Worm (Caenorhabditis elegans): ENCODE measurements around the gene rabr-1.

- TF ChIP-seq snpc-4 (tag; optimal IDR thresholded peaks at IDR 0.05) (no peak), nhr-76 (tag; optimal IDR thresholded peaks at IDR 0.05) (no peak), pha-4 (tag; optimal IDR thresholded peaks at IDR 0.05) (no peak), unc-120 (tag; optimal IDR thresholded peaks at IDR 0.05; ENCODE audit: poor library complexity, severe bottlenecking) (no peak), drap-1 (GFP tag; optimal IDR thresholded peaks at IDR 0.05) (no peak), nhr-28 (tag; optimal IDR thresholded peaks at IDR 0.05) (no peak), nhr-237 (tag; optimal IDR thresholded peaks at IDR 0.05) (no peak), elt-1 (tag; optimal IDR thresholded peaks at IDR 0.05; ENCODE audit: borderline replicate concordance, insufficient read depth) (no peak), zip-8 (tag; optimal IDR thresholded peaks at IDR 0.05) (no peak), tbx-8 (GFP tag; optimal IDR thresholded peaks at IDR 0.05) (no peak), unc-39 (tag; optimal IDR thresholded peaks at IDR 0.05) (no peak), nhr-12 (tag; optimal IDR thresholded peaks at IDR 0.05) (no peak)
Observed at ce11 chrX:2456141-2456540, 39.8 kb upstream of the rabr-1 start.
